Worm (Caenorhabditis elegans): ENCODE data around the gene srh-118.
A peak's percentile ranks its signal among the peaks of the same experiment; 100 is the strongest.

srh-118 gene

DNA sequence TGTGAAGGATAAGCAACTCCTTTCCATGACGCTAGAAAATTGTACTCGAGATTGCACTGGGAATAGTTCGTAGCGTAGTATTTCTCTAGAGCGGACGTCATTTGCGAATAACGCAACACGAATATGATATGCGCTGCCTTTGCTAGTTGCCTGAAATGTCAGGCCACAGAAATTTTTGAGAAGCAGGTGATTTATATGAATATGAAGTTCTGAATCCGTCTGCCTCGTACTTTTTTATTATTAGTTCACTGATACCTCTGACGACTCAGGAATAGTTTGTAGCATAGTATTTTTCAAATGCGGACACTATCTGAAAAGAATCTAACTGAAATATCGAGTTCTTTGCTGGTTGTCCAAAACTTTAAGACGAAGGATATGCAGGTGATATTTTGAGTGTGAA lies at the start of gene srh-118:
Gene srh-118 (minus strand): TSS at position 101 of the 400 bp plus-strand sequence.
- TF ChIP-seq nhr-102 (tag; optimal IDR thresholded peaks at IDR 0.05) (no peak), Y105C5A.15 (GFP tag; IDR thresholded peaks at IDR 0.05) (no peak), ceh-44 (GFP tag; IDR thresholded peaks at IDR 0.05) (no peak), spr-3 (GFP tag; optimal IDR thresholded peaks at IDR 0.05) (no peak), pqm-1 (tag; optimal IDR thresholded peaks at IDR 0.05) (no peak), F26F4.8 (GFP tag; conservative IDR thresholded peaks at IDR 0.05) (no peak)

DNA sequence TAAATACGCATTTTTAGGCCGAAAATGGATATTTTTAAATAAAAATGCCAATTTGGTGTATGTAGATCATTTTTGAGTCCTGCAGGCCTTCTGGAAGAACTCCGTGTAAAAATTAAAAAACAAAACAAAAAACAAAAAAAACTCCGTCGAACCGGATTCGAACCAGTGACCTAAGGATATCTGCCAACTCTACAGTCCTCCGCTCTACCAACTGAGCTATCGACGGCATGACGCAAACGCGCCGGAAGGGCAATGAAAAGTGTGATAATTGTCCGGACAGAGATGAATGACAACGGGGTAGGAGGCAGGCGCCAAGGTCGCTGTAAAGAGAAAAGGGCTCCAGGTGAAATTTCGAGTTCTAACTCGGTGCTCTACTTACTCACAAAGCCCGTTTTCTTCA lies 46.3 kb upstream of the srh-118 start:
- TF ChIP-seq snpc-1.2 (GFP tag; IDR thresholded peaks at IDR 0.05) (peak; percentile 40; the same call in 1 of the 2 replicates), unc-39 (tag; optimal IDR thresholded peaks at IDR 0.05) (no peak), dmd-6 (GFP tag; IDR thresholded peaks at IDR 0.05) (peak; percentile 24; the same call in 1 of the 2 replicates), mes-2 (tag; optimal IDR thresholded peaks at IDR 0.05; ENCODE audit: poor library complexity, severe bottlenecking) (peak; percentile 1), rbr-2 (tag; optimal IDR thresholded peaks at IDR 0.05) (no peak), dmd-8 (GFP tag; IDR thresholded peaks at IDR 0.05) (0 out of 2 replicates have a peak, but pooled peaks have one; percentile 29), F26F4.8 (GFP tag; conservative IDR thresholded peaks at IDR 0.05) (0 out of 2 replicates have a peak, but pooled peaks have one; percentile 24), madf-5 (GFP tag; IDR thresholded peaks at IDR 0.05) (0 out of 4 replicates have a peak, but pooled peaks of 1 of the 2 experiments have one; percentile 35), zfp-3 (GFP tag; conservative IDR thresholded peaks at IDR 0.05) (0 out of 2 replicates have a peak, but pooled peaks have one; percentile 39), egl-43 (GFP tag; IDR thresholded peaks at IDR 0.05) (peak; percentile 75), lim-7 (GFP tag; IDR thresholded peaks at IDR 0.05) (peak; percentile 73), ZK337.2 (GFP tag; IDR thresholded peaks at IDR 0.05) (no peak), mdl-1 (tag; optimal IDR thresholded peaks at IDR 0.05) (no peak), daf-16 (GFP tag; optimal IDR thresholded peaks at IDR 0.05) (no peak), daf-16 (tag; optimal IDR thresholded peaks at IDR 0.05) (peak; percentile 13), duxl-1 (tag; optimal IDR thresholded peaks at IDR 0.05; ENCODE audit: poor library complexity) (peak; percentile 65)

- no peak for TF ChIP-seq mxl-3 (GFP tag; optimal IDR thresholded peaks at IDR 0.05)
- no peak for TF ChIP-seq dmd-6 (GFP tag; IDR thresholded peaks at IDR 0.05)
- TF ChIP-seq F37D6.2 (tag; optimal IDR thresholded peaks at IDR 0.05), result no peak
- no peak for TF ChIP-seq hif-1 (tag; optimal IDR thresholded peaks at IDR 0.05)
- TF ChIP-seq D1046.2 (GFP tag; IDR thresholded peaks at IDR 0.05), result no peak
- no peak for TF ChIP-seq mdl-1 (tag; optimal IDR thresholded peaks at IDR 0.05)
- no peak for TF ChIP-seq nhr-28 (tag; optimal IDR thresholded peaks at IDR 0.05)
- TF ChIP-seq R02D3.7 (tag; optimal IDR thresholded peaks at IDR 0.05), result no peak
- TF ChIP-seq php-3 (GFP tag; IDR thresholded peaks at IDR 0.05), result no peak
- no peak for TF ChIP-seq Y5F2A.4 (GFP tag; optimal IDR thresholded peaks at IDR 0.05)
- TF ChIP-seq mdt-29 (GFP tag; IDR thresholded peaks at IDR 0.05), result no peak
- no peak for TF ChIP-seq Y48G9A.11 (GFP tag; IDR thresholded peaks at IDR 0.05)
- TF ChIP-seq ces-1 (GFP tag; optimal IDR thresholded peaks at IDR 0.05), result no peak
- TF ChIP-seq ceh-20 (GFP tag; IDR thresholded peaks at IDR 0.05), result no peak
- TF ChIP-seq lim-7 (GFP tag; IDR thresholded peaks at IDR 0.05), result no peak
Measured at ce11 chrV:17540295-17540694, 44.3 kb upstream of the srh-118 start, which contains the start of gene srz-25. srz-25 (plus strand) TSS chrV:17540595.

- TF ChIP-seq mdl-1 (tag; optimal IDR thresholded peaks at IDR 0.05) (no peak), aha-1 (tag) (no peak), sdz-12 (GFP tag; optimal IDR thresholded peaks at IDR 0.05) (no peak), dmd-6 (GFP tag; IDR thresholded peaks at IDR 0.05) (no peak), F44E2.7 (GFP tag; IDR thresholded peaks at IDR 0.05) (no peak)
Measured at ce11 chrV:17539289-17539688, 43.3 kb upstream of the srh-118 start.
